Fruit fly (Drosophila melanogaster): ENCODE data around the gene Atg101.

Atg101 gene

DNA sequence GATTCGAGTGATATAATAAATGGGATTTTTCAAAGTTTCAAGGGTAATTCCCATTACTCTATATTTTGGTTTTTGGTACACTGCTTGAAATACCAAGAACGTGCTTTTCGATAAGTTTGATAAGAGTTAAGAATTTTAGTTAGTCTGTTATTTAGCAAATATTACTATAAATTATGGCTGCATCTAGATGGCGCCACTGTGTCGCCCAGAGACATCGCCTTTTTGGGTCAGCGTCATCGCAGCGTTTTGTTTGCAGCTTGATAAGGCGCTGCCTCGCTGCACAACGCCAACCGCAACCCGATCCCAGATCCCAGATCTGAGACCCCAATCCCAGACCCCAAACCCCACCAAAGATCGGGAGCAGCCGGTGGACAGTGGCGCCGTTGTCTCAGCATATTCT, 47.0 kb downstream of the Atg101 start:
- TF ChIP-seq CG17801 (GFP tag; optimal IDR thresholded peaks at IDR 0.05; ENCODE audit: partially characterized antibody): no peak

- TF ChIP-seq CG17801 (GFP tag; optimal IDR thresholded peaks at IDR 0.05; ENCODE audit: partially characterized antibody): no peak
Measured at dm6 chrX:18838929-18839576, 47.6 kb downstream of the Atg101 start.

Measured in ovary, adult (tissue).